Worm (Caenorhabditis elegans) whole organism, L3 larva: ENCODE measurements around the gene Y60C6A.1.

Experiments used
- R02D3.7 ChIP-seq: fragments of 150-350 bp; optimal IDR thresholded peaks from 2 replicates; lab custom pipeline; 2014; ENCODE audit warnings: missing biosample characterization, missing genetic modification characterization
- ZK546.5 ChIP-seq: sonication (generic microtip); optimal IDR thresholded peaks from 2 replicates; lab custom pipeline; 2017; ENCODE audit warnings: missing biosample characterization, missing genetic modification characterization
- aly-2 ChIP-seq: fragments of 150-350 bp; optimal IDR thresholded peaks from 2 replicates; lab custom pipeline; 2014; ENCODE audit warnings: missing biosample characterization, missing genetic modification characterization
- ama-1 ChIP-seq: fragments of 150-350 bp; optimal IDR thresholded peaks from 2 replicates; lab custom pipeline; 2018
- ceh-28 ChIP-seq: fragments of 150-350 bp; optimal IDR thresholded peaks from 2 replicates; lab custom pipeline; 2014; ENCODE audit warnings: missing biosample characterization, missing genetic modification reagents, missing genetic modification characterization
- ceh-82 ChIP-seq: fragments of 150-350 bp; optimal IDR thresholded peaks from 2 replicates; lab custom pipeline; 2014; ENCODE audit warnings: missing biosample characterization, missing genetic modification characterization
- ceh-9 ChIP-seq: sonication (generic microtip); optimal IDR thresholded peaks from 2 replicates; lab custom pipeline; 2018; ENCODE audit warnings: missing biosample characterization, missing genetic modification characterization
- daf-12 ChIP-seq: fragments of 150-350 bp; optimal IDR thresholded peaks from 2 replicates; lab custom pipeline; 2014; ENCODE audit warnings: missing biosample characterization, missing genetic modification reagents, missing genetic modification characterization
- egl-5 ChIP-seq: fragments of 150-350 bp; optimal IDR thresholded peaks from 2 replicates; lab custom pipeline; 2017; ENCODE audit warnings: missing biosample characterization, missing genetic modification reagents, missing genetic modification characterization, inconsistent platforms
- elt-2 ChIP-seq: sonication (generic microtip); optimal IDR thresholded peaks from 2 replicates; lab custom pipeline; 2016; ENCODE audit warnings: missing genetic modification reagents, mild to moderate bottlenecking, missing genetic modification characterization, missing compliant biosample characterization
- elt-3 ChIP-seq, 3 experiments: fragments of 150-350 bp in 1 of 3; sonication (generic microtip) in 2 of 3; optimal IDR thresholded peaks; 2 replicates in 2 of 3; 4 replicates in 1 of 3; lab custom pipeline; 2014 to 2017; ENCODE audit warnings: missing biosample characterization in 3 of 3, missing genetic modification characterization in 3 of 3
- eor-1 ChIP-seq, 2 experiments: fragments of 150-350 bp; optimal IDR thresholded peaks; 2 replicates each; lab custom pipeline; 2014 to 2018; ENCODE audit warnings: missing biosample characterization in 2 of 2, missing genetic modification characterization in 2 of 2
- fkh-2 ChIP-seq: fragments of 150-350 bp; optimal IDR thresholded peaks from 2 replicates; lab custom pipeline; 2014; ENCODE audit warnings: missing biosample characterization, missing genetic modification reagents, missing genetic modification characterization
- fos-1 ChIP-seq: fragments of 150-350 bp; optimal IDR thresholded peaks from 2 replicates; lab custom pipeline; 2014; ENCODE audit warnings: missing biosample characterization, missing genetic modification characterization
- hmg-11 ChIP-seq: sonication (generic microtip); optimal IDR thresholded peaks from 2 replicates; lab custom pipeline; 2016; ENCODE audit warnings: missing genetic modification characterization, missing compliant biosample characterization
- lin-15B ChIP-seq: fragments of 150-350 bp; optimal IDR thresholded peaks from 2 replicates; lab custom pipeline; 2014; ENCODE audit warnings: missing biosample characterization, missing genetic modification characterization
- lin-39 ChIP-seq: fragments of 150-350 bp; optimal IDR thresholded peaks from 2 replicates; lab custom pipeline; 2018; ENCODE audit warnings: missing biosample characterization, missing genetic modification reagents, missing genetic modification characterization
- lsy-12 ChIP-seq: sonication (generic microtip); optimal IDR thresholded peaks from 2 replicates; lab custom pipeline; 2016; ENCODE audit warnings: mild to moderate bottlenecking, missing genetic modification characterization, missing compliant biosample characterization
- mdl-1 ChIP-seq: fragments of 150-350 bp; optimal IDR thresholded peaks from 2 replicates; lab custom pipeline; 2014; ENCODE audit warnings: missing biosample characterization, missing genetic modification characterization
- nhr-11 ChIP-seq: fragments of 150-350 bp; optimal IDR thresholded peaks from 2 replicates; lab custom pipeline; 2014; ENCODE audit warnings: missing biosample characterization, missing genetic modification characterization
- nhr-12 ChIP-seq: fragments of 150-350 bp; optimal IDR thresholded peaks from 2 replicates; lab custom pipeline; 2014; ENCODE audit warnings: missing biosample characterization, missing genetic modification characterization
- nhr-237 ChIP-seq: fragments of 150-350 bp; optimal IDR thresholded peaks from 2 replicates; lab custom pipeline; 2014; ENCODE audit warnings: missing biosample characterization, missing genetic modification characterization
- nhr-25 ChIP-seq: sonication (generic microtip); optimal IDR thresholded peaks from 2 replicates; lab custom pipeline; 2017; ENCODE audit warnings: missing biosample characterization, missing genetic modification characterization
- nhr-67 ChIP-seq: fragments of 150-350 bp; optimal IDR thresholded peaks from 2 replicates; lab custom pipeline; 2014; ENCODE audit warnings: missing biosample characterization, missing genetic modification characterization
- pha-4 ChIP-seq: fragments of 150-350 bp; optimal IDR thresholded peaks from 2 replicates; lab custom pipeline; 2014; ENCODE audit warnings: missing biosample characterization, missing genetic modification reagents, missing genetic modification characterization
- pqm-1 ChIP-seq: fragments of 150-350 bp; optimal IDR thresholded peaks from 2 replicates; lab custom pipeline; 2017; ENCODE audit warnings: missing biosample characterization, missing genetic modification characterization, inconsistent platforms
- sea-2 ChIP-seq: fragments of 150-350 bp; sonication (generic microtip); optimal IDR thresholded peaks from 4 replicates; lab custom pipeline; 2014; ENCODE audit warnings: missing biosample characterization, missing genetic modification reagents, missing genetic modification characterization
- skn-1 ChIP-seq: fragments of 150-350 bp; optimal IDR thresholded peaks from 2 replicates; lab custom pipeline; 2014; ENCODE audit warnings: missing biosample characterization, missing genetic modification characterization
- snpc-4 ChIP-seq: fragments of 150-350 bp; optimal IDR thresholded peaks from 2 replicates; lab custom pipeline; 2014; ENCODE audit warnings: missing biosample characterization, missing genetic modification characterization
- tbx-2 ChIP-seq: sonication (generic microtip); optimal IDR thresholded peaks from 2 replicates; lab custom pipeline; 2016; ENCODE audit warnings: mild to moderate bottlenecking, missing genetic modification characterization, missing compliant biosample characterization
- unc-39 ChIP-seq: sonication (generic microtip); optimal IDR thresholded peaks from 4 replicates; lab custom pipeline; 2017; ENCODE audit warnings: missing biosample characterization, missing genetic modification characterization
- unc-62 ChIP-seq: fragments of 150-350 bp; sonication (generic microtip); optimal IDR thresholded peaks from 4 replicates; lab custom pipeline; 2014; ENCODE audit warnings: missing biosample characterization, missing genetic modification reagents, missing genetic modification characterization
- zag-1 ChIP-seq: fragments of 150-350 bp; optimal IDR thresholded peaks from 2 replicates; lab custom pipeline; 2014; ENCODE audit warnings: missing biosample characterization, missing genetic modification characterization
- ztf-11 ChIP-seq: fragments of 150-350 bp; optimal IDR thresholded peaks from 2 replicates; lab custom pipeline; 2014; ENCODE audit warnings: missing biosample characterization, missing genetic modification characterization
- ztf-4 ChIP-seq: fragments of 150-350 bp; optimal IDR thresholded peaks from 2 replicates; lab custom pipeline; 2014; ENCODE audit warnings: missing biosample characterization, missing genetic modification characterization

Gene Y60C6A.1

ce11 chrV:4777388-4777986, 5.9 kb upstream of the Y60C6A.1 start, which contains the start of gene C18G1.1:
Gene C18G1.1 (plus strand): TSS chrV:4777960.
- TF ChIP-seq egl-5 (tag; lab: Kevin White, UChicago) (peak; percentile 37), ztf-4 (tag; lab: Kevin White, UChicago) (no peak), snpc-4 (no peak)

ce11 chrV:4785333-4785852, 2.0 kb downstream of the Y60C6A.1 start, which contains the start of the genes Y60C6A.2 and Y60C6A.3:
Gene Y60C6A.2 (minus strand): TSS chrV:4785433.
Gene Y60C6A.3 (plus strand): TSS chrV:4785802.
- no peak for TF ChIP-seq pha-4 (tag; lab: Kevin White, UChicago)
- TF ChIP-seq ceh-82 (tag; lab: Kevin White, UChicago), result no peak
- no peak for TF ChIP-seq pqm-1 (tag; lab: Kevin White, UChicago)
- TF ChIP-seq mdl-1 (tag; lab: Kevin White, UChicago), result no peak
- TF ChIP-seq ceh-9 (tag; lab: Kevin White, UChicago), result no peak
- TF ChIP-seq ceh-28 (tag; lab: Kevin White, UChicago), result no peak
- TF ChIP-seq ama-1 (lab: Kevin White, UChicago), result no peak
- TF ChIP-seq lin-15B, result no peak

DNA sequence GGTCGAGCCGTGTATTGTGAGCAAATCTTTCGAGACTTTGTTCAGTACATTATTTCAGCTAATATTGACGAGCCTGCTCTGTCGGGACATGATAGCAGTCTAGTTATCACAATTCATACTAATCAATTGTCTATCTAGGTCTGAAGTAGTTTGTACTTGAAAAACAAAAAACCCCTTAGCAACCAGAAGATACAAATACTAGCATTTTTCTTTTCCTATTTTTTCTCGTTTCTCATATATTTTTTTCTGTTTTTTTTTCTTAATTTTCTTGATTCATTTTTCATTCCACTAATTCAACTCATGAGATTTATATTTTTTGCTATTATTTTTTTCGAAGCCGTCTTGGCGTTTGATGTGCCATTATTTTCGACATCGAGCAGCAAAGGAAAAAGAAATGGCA, 3.8 kb downstream of the Y60C6A.1 start, which contains the start of gene R02F11.9:
Gene R02F11.9, plus strand, starts transcription at position 301 of the 400 bp plus-strand sequence.
- TF ChIP-seq skn-1 (tag; lab: Kevin White, UChicago) (no peak), ZK546.5 (no peak), fkh-2 (tag; lab: Kevin White, UChicago) (no peak), nhr-67 (tag; lab: Kevin White, UChicago) (no peak), lin-15B (no peak), unc-39 (tag; lab: Kevin White, UChicago) (no peak), pha-4 (tag; lab: Kevin White, UChicago) (no peak), tbx-2 (tag; lab: Kevin White, UChicago) (no peak), eor-1 (tag; optimal IDR thresholded peaks at IDR 0.05; lab: Kevin White, UChicago) (no peak), fos-1 (tag; lab: Kevin White, UChicago) (no peak), unc-62 (no peak), ceh-9 (tag; lab: Kevin White, UChicago) (no peak), egl-5 (tag; lab: Kevin White, UChicago) (no peak), nhr-25 (no peak), nhr-12 (no peak), daf-12 (no peak), lsy-12 (tag; lab: Kevin White, UChicago) (no peak)

DNA sequence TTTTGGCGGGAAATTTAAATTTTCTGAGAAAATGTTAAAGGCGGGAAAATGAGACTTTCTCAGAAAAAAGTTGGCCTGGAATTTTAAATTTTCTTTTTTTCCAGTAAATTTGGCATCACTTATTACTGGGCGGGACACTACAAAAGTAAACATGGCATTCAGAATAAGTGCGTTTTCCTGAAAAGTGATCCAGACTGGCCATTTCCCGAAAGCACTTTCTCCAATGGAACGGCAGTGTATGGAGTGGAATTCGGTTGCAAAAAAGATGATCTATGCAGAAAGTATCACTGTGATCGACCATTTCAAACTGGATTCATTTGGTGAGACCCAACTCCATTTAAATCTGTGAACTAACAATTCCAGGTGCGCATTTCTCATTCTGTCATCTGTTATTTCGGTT, 4.4 kb downstream of the Y60C6A.1 start:
- TF ChIP-seq ztf-4 (tag; lab: Kevin White, UChicago) (no peak), egl-5 (tag; lab: Kevin White, UChicago) (no peak), skn-1 (tag; lab: Kevin White, UChicago) (no peak), ztf-11 (no peak), aly-2 (tag; lab: Kevin White, UChicago) (no peak), eor-1 (tag; optimal IDR thresholded peaks at IDR 0.05; lab: Kevin White, UChicago) (no peak), lsy-12 (tag; lab: Kevin White, UChicago) (no peak), lin-39 (tag; lab: Kevin White, UChicago) (no peak)

DNA sequence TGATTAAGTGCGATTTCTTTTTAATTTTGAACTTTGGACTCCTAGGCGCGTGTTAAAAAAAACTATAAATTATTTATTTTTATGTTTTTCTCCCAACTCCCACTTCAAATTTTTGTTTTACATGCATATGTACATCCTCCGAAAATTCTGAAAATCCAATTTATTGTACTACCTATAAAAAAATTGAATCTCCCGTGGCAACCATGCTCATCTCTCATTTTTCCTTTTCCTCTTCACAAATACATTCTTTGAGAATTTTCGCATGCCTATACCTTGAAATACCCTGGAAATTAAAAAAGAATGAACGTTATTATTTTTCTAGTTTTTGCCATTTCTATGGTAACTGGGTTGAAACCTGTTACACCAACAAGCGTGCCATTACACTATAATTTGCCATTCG, 5.4 kb downstream of the Y60C6A.1 start, which contains the start of gene R02F11.10:
Gene R02F11.10, plus strand, starts transcription at position 301 of the 400 bp plus-strand sequence.
- TF ChIP-seq fos-1 (tag; lab: Kevin White, UChicago) (no peak), zag-1 (tag; lab: Kevin White, UChicago) (no peak), elt-2 (tag; lab: Kevin White, UChicago) (no peak), unc-62 (no peak), elt-3 (tag; optimal IDR thresholded peaks at IDR 0.05; lab: Kevin White, UChicago) (no peak), ztf-11 (no peak), tbx-2 (tag; lab: Kevin White, UChicago) (no peak), sea-2 (GFP tag; lab: Kevin White, UChicago) (no peak), nhr-12 (no peak), ceh-28 (tag; lab: Kevin White, UChicago) (no peak), nhr-11 (tag; lab: Kevin White, UChicago) (no peak), skn-1 (tag; lab: Kevin White, UChicago) (no peak), hmg-11 (no peak), nhr-67 (tag; lab: Kevin White, UChicago) (no peak), ceh-82 (tag; lab: Kevin White, UChicago) (no peak), egl-5 (tag; lab: Kevin White, UChicago) (no peak), nhr-237 (tag; lab: Kevin White, UChicago) (no peak), R02D3.7 (no peak), lin-15B (no peak)
- TF ChIP-seq, all 47 proteins: peak for 0
